Worm (Caenorhabditis elegans): ENCODE data around the gene maa-1.

Gene maa-1

DNA sequence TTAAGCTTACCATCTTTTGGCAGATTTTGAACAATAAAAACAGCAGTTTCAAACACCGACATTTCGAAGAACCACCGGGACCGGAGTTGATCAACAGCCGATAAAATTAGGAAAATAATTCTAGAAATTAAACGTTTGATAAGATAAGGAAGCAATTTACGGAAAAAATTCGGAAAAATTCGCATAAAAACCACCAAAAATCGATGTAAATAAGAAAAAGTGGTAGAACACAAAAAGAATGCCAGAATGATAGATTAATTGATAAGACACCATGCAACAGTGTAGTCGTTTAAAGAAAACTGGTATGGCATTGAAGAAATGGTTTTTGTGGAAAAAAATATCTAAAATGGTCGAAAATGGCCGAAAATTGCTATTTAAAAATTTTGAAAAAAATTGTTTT is at the start of gene maa-1:
maa-1 (minus strand) TSS at position 120 of the 400 bp plus-strand sequence.
- TF ChIP-seq unc-62 (GFP tag; optimal IDR thresholded peaks at IDR 0.05): no peak

DNA sequence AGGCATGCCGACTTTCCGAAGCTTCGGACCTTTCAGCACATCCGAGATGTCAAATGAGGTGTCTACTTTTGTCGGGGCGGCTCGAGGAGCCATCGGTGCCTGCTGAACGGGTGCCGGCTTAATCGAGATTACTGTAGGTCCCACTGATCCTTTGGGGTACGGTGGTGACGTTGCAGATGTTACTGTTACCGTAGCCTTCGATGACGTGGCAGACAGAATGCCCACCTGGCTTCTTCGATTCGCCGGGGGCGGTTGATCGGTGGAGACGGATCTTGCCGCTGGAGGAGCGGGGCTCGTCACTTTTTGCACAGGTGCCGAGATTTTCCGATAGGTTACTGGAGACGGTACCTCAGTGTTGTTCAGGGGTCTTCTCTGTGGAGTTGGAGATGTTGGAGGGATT is 49.3 kb upstream of the maa-1 start:
- TF ChIP-seq unc-62 (GFP tag; optimal IDR thresholded peaks at IDR 0.05): no peak

DNA sequence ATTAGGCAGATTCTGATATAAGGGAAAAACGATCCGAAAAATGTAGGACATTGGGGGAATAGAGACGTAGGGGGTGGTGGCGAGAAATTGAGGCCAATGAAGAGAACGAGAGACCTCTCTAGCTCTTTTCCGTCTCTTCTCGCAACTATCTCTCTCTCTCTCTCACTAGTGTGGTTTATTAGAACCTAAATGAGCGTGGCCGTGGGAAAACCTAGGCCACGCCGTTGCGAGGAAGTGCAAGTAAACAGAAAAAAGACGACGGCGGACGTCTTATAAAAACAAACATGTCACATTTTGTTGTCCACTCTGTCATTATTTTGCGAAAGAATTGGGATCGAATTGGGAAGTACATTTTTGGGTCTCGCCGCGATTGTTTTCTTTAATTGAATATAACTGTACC is 47.7 kb upstream of the maa-1 start:
- TF ChIP-seq unc-62 (GFP tag; optimal IDR thresholded peaks at IDR 0.05): no peak

DNA sequence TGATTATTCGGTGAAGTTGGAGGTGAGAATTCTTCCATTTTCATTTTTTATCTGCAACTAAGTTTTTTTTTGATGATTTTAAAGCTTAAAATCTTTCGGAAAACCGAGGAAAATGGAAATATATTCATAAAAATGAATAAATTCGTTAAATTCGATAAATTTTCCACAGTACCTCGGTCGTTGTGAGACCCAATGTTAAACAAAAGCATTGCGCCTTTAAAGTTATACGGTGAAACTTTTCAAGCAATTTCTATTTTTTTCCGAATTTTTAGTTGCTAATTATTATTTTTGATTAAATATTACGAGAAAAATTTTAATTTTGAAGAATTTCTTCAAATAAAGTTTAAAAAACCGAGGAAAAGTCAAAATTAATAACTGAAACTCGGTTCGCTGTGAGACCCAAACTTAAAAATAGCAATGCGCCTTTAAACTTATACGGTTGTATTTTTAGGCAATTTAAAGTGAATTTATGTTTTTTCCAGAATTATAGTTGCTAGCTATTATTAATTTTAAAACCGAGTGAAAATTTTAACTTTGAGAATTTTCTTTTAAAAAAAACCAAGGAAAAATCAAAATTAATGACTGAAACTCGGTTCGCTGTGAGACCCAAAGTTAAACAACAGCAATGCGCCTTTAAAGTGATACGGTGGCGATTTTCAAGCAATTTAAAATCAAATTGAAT is 47.0 kb upstream of the maa-1 start, which contains the start of gene taf-12:
taf-12 (minus strand) TSS at position 51 of the 682 bp plus-strand sequence.
- no peak for TF ChIP-seq unc-62 (GFP tag; optimal IDR thresholded peaks at IDR 0.05)

DNA sequence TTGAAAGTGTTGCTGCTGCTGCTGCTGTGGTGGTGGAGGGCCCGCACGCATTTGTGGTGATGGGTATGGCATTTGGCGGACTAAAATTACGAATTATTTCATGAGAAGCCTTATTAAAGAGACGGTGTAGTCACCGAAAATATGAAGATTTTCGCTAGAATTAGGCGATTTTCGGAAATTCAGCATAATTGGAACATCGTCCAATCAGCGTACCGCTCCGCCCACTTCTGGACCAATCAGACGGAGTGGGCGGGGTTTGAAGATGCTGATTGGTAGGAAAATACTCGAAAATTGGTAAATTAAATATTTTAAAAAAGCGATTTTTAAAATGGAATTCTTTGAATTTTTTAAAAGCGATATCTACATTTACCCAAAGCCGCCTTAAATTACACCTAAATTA is 43.8 kb upstream of the maa-1 start:
- TF ChIP-seq unc-62 (GFP tag; optimal IDR thresholded peaks at IDR 0.05): no peak

DNA sequence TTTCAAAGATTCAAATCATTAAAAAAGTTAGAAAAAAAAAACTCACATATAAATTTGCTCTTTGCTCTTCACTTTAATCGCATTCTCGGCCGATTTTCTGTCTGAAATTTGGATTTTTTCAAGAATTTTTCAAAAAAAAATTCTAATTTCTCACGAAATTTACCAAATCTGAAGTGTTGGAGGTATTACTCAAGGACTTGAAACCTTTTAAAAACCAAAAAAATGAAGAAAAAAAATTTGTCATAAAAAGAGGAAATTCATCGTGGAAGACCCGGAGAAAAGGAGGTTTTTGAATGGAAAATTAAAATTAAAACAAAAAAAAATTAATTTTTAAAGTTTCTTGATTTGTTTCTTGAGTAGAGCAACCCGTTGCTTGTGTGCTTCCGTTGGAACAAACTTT is 39.8 kb upstream of the maa-1 start, which contains the start of gene Y56A3A.2:
Y56A3A.2 (minus strand) TSS at position 101 of the 400 bp plus-strand sequence.
- no peak for TF ChIP-seq unc-62 (GFP tag; optimal IDR thresholded peaks at IDR 0.05)

DNA sequence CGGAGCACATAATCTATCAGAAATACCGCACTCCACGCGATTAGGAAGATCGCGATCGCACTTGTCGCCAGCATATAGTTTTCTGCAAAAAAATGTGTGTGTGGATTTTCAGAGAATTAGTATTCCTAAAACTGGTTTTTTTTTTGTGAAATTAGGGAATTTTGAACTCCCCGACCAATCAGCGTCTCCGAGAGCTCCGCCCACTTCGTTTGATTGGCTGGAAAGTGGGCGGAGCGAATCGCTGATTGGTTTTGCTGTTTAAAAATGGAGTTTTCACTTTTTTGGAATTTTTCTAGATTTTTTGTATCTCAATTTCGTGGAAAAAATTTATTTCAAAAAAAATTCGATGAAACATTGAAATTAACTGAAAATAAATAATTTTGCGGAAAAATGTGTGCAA is 38.8 kb upstream of the maa-1 start:
- no peak for TF ChIP-seq unc-62 (GFP tag; optimal IDR thresholded peaks at IDR 0.05)

DNA sequence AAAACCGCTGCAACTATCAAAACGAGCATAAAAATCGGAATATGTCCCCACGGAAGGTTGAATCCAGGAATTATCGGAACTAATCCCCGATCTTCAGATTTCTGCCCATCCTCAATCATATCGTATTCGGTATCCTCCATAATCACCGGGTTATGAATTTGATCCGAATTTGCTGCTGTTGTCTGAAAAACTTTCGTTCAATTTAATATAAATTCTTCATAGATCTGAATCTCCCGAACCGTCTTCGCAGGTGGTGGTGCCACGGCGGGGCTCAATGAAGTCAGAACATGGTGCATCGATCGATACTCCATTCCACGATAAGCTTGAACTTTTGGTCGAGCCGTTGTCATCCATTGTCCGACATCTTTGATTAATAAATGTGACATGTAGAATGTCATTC is 34.5 kb upstream of the maa-1 start:
- no peak for TF ChIP-seq unc-62 (GFP tag; optimal IDR thresholded peaks at IDR 0.05)

DNA sequence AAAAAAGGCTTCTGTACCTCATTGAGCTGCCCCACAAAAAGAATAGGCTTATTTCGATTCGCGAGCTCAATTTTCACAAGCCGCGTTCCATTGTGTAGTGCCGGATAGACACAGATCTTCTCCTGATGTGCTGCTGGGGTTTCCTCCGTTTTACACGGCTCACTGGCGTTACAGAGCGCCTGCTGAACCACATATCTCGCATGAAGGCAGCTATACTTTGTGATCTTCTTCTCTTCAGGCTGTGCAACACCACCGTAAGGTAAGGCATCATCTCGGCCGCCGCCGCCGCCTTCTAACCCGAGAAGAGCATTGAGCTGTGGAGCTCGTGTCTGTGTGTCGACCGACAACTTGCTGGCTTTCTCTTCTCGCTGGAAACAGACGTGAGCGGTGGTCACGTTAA is 31.2 kb upstream of the maa-1 start:
- TF ChIP-seq unc-62 (GFP tag; optimal IDR thresholded peaks at IDR 0.05): no peak

DNA sequence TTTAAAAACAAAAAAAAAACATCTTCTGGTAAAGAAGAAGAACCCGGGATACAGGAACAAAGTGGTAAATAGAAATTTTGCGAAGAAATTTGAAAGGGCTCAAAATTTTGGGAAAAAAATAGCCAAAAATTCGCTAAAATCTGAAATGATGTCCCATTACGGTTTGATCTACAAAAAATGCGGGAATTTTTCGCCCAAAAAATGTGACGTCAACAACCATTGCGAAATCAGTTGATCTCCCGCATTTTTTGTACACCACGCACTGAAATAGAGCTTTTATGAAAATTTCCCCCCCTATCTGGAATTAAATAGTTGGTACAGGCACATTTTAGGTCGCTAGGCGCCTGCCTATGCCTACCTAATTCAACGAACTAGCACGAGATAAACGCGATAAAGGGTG is 27.3 kb upstream of the maa-1 start:
- TF ChIP-seq unc-62 (GFP tag; optimal IDR thresholded peaks at IDR 0.05): no peak

DNA sequence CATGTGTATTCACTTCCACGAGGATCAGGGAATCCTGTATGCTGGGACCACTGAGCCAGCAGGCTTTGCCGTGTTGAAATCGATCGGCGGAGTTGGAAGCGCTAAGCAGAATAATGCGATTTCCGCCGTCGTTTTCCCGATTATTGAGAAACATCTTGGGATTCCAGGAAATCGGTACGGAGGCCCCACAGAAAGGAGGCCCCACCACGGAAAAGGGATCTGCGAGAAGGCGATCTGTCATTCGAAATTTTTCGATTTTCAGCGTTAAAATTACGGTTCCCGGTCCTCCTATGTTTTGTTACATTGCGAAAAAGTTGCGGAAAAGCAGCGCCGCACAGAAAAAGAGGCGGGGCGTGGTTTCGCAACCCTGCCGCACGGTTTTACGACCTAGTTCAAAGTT is 26.0 kb upstream of the maa-1 start:
- TF ChIP-seq unc-62 (GFP tag; optimal IDR thresholded peaks at IDR 0.05): no peak

DNA sequence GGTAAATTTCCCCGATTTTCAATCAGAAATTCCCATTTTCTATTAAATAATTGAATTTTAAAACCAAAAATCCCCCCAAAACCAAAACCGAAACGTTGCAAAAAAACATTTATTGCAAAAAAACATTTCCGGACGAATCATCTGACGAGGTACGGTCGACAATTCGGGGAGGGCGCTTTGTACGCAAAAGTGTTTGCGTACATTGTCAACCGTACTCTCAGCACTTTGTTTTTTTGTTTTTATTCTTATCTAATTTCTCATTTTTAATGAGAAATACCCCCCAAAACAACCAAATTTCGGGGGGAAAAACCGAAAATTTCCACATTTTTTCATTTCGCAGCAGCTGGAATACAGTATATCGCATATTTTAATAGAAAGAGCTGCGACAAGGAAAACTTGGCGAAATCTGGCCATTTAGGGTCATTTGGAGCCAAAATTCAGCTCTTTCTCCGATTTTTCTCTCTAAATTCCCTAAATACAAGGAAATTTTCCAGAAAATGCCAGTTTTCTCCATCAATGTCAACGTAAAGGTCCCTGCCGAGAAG is 25.4 kb upstream of the maa-1 start, which contains the start of gene mif-1:
mif-1 (plus strand) TSS at position 495 of the 545 bp plus-strand sequence.
- TF ChIP-seq unc-62 (GFP tag; optimal IDR thresholded peaks at IDR 0.05): no peak

DNA sequence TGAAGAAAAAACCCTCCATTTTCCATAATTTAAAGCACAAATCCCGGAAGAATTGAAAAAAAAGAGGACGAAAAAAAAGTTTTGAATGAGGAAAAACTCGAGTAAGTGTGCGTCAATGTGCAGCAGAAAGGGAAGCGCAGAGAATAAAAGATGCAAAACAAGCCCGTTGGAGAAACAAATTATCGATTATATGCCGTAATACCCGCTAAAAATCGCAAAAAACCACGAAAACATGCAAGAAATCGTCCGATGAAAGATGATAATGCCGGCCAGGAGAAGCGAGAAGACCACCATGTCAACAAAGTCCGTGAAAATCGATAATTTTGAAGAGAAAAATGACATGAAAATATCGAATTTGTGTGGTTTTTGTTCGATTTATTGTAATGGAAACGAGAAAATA is 24.7 kb upstream of the maa-1 start:
- TF ChIP-seq unc-62 (GFP tag; optimal IDR thresholded peaks at IDR 0.05): no peak

DNA sequence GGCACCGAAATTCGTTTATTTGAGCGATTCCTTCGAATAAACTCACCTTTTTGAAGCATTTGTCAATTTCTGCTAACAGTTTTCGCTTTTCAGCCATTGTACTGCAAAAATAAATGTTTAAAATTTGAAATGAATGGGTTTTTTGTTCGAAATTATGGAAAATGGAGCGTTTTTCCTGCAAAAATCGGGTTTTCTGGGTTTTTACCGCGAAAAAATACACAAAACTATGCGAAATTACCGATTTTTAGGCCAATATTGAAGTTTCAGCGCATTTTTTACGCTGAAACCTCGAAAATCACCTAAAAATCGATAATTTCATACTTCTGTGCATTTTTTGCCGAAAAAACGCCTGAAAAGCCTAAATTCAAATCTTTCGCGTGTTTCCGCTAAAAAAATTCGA is 24.0 kb upstream of the maa-1 start, which contains the start of gene ntl-3:
ntl-3 (minus strand) TSS at position 101 of the 400 bp plus-strand sequence.
- TF ChIP-seq unc-62 (GFP tag; optimal IDR thresholded peaks at IDR 0.05): no peak

DNA sequence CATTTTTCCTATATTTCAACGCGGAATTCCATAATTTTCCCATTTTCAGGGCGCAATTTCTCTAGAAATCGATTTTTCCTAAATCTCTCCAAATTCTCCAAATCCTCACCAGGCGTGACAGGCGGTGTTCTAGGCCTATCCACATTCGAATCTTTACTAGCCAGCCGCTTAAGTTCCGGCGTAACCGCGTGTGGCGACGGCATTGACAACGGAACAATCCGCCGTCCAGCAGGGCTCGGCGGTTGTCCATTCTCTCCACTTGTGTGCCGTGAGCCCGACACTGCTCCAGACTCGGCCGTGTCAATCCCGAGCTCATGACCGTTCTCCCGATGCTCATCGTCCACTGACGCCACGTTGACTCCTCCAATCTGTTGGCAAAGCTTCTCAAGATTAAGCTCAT is 20.7 kb upstream of the maa-1 start:
- TF ChIP-seq unc-62 (GFP tag; optimal IDR thresholded peaks at IDR 0.05): no peak

DNA sequence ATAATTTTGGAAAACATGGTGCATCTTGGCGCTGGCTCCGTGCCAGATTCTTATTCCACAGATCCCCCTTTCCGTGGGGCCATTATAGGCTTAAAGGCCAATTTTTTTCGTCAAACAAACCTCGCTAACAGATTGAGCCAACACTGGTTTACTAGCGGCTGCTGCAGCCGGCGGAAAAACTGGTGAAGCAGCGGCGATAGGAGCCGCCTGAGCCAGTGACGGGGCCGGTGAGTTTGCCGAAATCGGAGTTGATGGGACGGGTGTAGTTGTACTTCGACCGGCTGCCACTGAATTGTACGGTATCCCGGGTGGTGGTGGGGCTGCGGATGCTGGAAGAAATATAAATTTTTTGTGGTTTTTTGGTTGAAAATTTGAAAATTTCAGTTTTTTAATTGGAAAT is 19.4 kb upstream of the maa-1 start:
- TF ChIP-seq unc-62 (GFP tag; optimal IDR thresholded peaks at IDR 0.05): no peak

DNA sequence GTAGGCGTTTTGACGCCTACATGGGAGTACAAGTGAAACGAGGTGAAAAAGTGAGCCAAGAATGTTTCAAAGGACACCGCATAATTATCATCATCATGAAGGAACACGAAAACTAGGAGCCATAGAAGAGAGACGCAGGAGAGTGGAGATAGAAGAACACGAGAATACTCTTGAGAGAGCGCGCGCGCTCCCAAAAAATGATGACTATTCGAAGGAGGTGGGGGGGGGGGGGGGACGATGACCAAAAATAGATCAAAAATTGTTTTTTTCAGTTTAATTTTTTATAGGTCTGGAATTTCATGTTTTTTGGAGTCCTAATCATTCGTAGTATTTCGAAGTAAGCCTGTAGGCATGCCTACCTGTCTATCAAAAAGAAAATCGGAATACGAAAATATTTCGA is 14.4 kb upstream of the maa-1 start:
- TF ChIP-seq unc-62 (GFP tag; optimal IDR thresholded peaks at IDR 0.05): no peak
